Fruit fly (Drosophila melanogaster): ENCODE results near the gene Lectin-galC1.

The Lectin-galC1 gene

dm6 chr2L:19370046-19370445 lies 47.2 kb upstream of the Lectin-galC1 start, which contains the start of gene CG17349 (continued):
- peak; percentile 66 for TF ChIP-seq ATbp (GFP tag; optimal IDR thresholded peaks at IDR 0.05)
- TF ChIP-seq CG2678 (tag; optimal IDR thresholded peaks at IDR 0.05): peak; percentile 46
- no peak for TF ChIP-seq twi (tag; optimal IDR thresholded peaks at IDR 0.05)
- peak; percentile 27 for TF ChIP-seq salm (tag; optimal IDR thresholded peaks at IDR 0.05)
- no peak for TF ChIP-seq prd (optimal IDR thresholded peaks at IDR 0.05)
- TF ChIP-seq prd (GFP tag; IDR thresholded peaks at IDR 0.05): no peak
- TF ChIP-seq Lhr (GFP tag; optimal IDR thresholded peaks at IDR 0.05): peak; percentile 32
- TF ChIP-seq CG1603 (tag; optimal IDR thresholded peaks at IDR 0.05): peak; percentile 60
- TF ChIP-seq lola (GFP tag; optimal IDR thresholded peaks at IDR 0.05): peak in 1 of 3 experiments; percentile 57
- TF ChIP-seq vvl (GFP tag; IDR thresholded peaks at IDR 0.05): no peak
- TF ChIP-seq CG7839 (tag; optimal IDR thresholded peaks at IDR 0.05): no peak
- peak; percentile 60 for TF ChIP-seq dmrt11E (tag; optimal IDR thresholded peaks at IDR 0.05)
- TF ChIP-seq CG1233 (GFP tag; optimal IDR thresholded peaks at IDR 0.05): no peak
- TF ChIP-seq sc (optimal IDR thresholded peaks at IDR 0.05): no peak
- peak; percentile 34 for TF ChIP-seq sc (GFP tag; optimal IDR thresholded peaks at IDR 0.05)
- no peak for TF ChIP-seq CrebB (tag; optimal IDR thresholded peaks at IDR 0.05)
- peak; percentile 18 for TF ChIP-seq Vsx1 (GFP tag; optimal IDR thresholded peaks at IDR 0.05)
- no peak for TF ChIP-seq Lim3 (GFP tag; IDR thresholded peaks at IDR 0.05)
- TF ChIP-seq Dfd (GFP tag; optimal IDR thresholded peaks at IDR 0.05): no peak
- TF ChIP-seq gsb-n (tag; optimal IDR thresholded peaks at IDR 0.05): peak; percentile 51
- peak; percentile 9 for TF ChIP-seq CG18599 (GFP tag; optimal IDR thresholded peaks at IDR 0.05)
- TF ChIP-seq Optix (GFP tag; IDR thresholded peaks at IDR 0.05): no peak
- no peak for TF ChIP-seq MBD-R2 (GFP tag; IDR thresholded peaks at IDR 0.05)
- TF ChIP-seq chn (GFP tag; optimal IDR thresholded peaks at IDR 0.05): no peak
- TF ChIP-seq Dp (GFP tag; optimal IDR thresholded peaks at IDR 0.05): no peak
- TF ChIP-seq CG12236 (GFP tag; optimal IDR thresholded peaks at IDR 0.05): no peak
- peak; percentile 32; the same call in 1 of the 3 replicates for TF ChIP-seq CG17361 (GFP tag; IDR thresholded peaks at IDR 0.05)
- peak; percentile 46 for TF ChIP-seq CG6813 (GFP tag; optimal IDR thresholded peaks at IDR 0.05)
- no peak for TF ChIP-seq zen (tag; optimal IDR thresholded peaks at IDR 0.05)
- peak; percentile 37 for TF ChIP-seq nerfin-1 (tag; optimal IDR thresholded peaks at IDR 0.05)
- TF ChIP-seq CG6254 (GFP tag; optimal IDR thresholded peaks at IDR 0.05): peak; percentile 14
- TF ChIP-seq Hmr (GFP tag; optimal IDR thresholded peaks at IDR 0.05): no peak
- no peak for TF ChIP-seq Ssrp (tag; optimal IDR thresholded peaks at IDR 0.05)
- peak; percentile 32 for TF ChIP-seq CG14710 (tag; optimal IDR thresholded peaks at IDR 0.05)
- no peak for TF ChIP-seq phol (tag; optimal IDR thresholded peaks at IDR 0.05)
- TF ChIP-seq fd96Cb (tag; optimal IDR thresholded peaks at IDR 0.05): peak; percentile 2
- peak; percentile 11 for TF ChIP-seq CG10209 (GFP tag; optimal IDR thresholded peaks at IDR 0.05)
- TF ChIP-seq CG3407 (GFP tag; optimal IDR thresholded peaks at IDR 0.05): peak; percentile 60
- no peak for TF ChIP-seq Sin3A (optimal IDR thresholded peaks at IDR 0.05)
- TF ChIP-seq CG15601 (tag; optimal IDR thresholded peaks at IDR 0.05): peak; percentile 29
- no peak for TF ChIP-seq her (GFP tag; optimal IDR thresholded peaks at IDR 0.05)
- peak; percentile 74 for TF ChIP-seq CG2875 (GFP tag; optimal IDR thresholded peaks at IDR 0.05)
- no peak for TF ChIP-seq vnd (GFP tag; IDR thresholded peaks at IDR 0.05; ENCODE audit: partially characterized antibody)
- TF ChIP-seq trem (tag; optimal IDR thresholded peaks at IDR 0.05): peak; percentile 3
- no peak for TF ChIP-seq CG32767 (GFP tag; IDR thresholded peaks at IDR 0.05)
- TF ChIP-seq fd64A (GFP tag; optimal IDR thresholded peaks at IDR 0.05): peak; percentile 44
- no peak for TF ChIP-seq Nf-YB (GFP tag; optimal IDR thresholded peaks at IDR 0.05)
- peak; percentile 35; the same call in 1 of the 2 replicates for TF ChIP-seq crol (GFP tag; IDR thresholded peaks at IDR 0.05)
- peak; percentile 23 for TF ChIP-seq unpg (GFP tag; optimal IDR thresholded peaks at IDR 0.05)
- no peak for TF ChIP-seq CG16815 (GFP tag; optimal IDR thresholded peaks at IDR 0.05)

Measured in whole organism, embryonic.